Worm (Caenorhabditis elegans) whole organism, midembryonic: ENCODE measurements around the gene acl-9.

Experiments
- cog-1 ChIP-seq: sonication (generic microtip); optimal IDR thresholded peaks from 2 replicates; lab custom pipeline; 2016; ENCODE audit warnings: missing genetic modification characterization, missing compliant biosample characterization
- flt-1 ChIP-seq: fragments of 200-800 bp; sonication (Bioruptor generic); IDR thresholded peaks from 2 replicates; pipeline ENCODE4 v1.3.6; 2022; ENCODE audit warnings: missing genetic modification characterization, missing compliant biosample characterization
- klf-2 ChIP-seq: fragments of 200-800 bp; sonication (Bioruptor generic); conservative IDR thresholded peaks from 2 replicates; pipeline ENCODE4 v1.3.6; 2022; ENCODE audit warnings: missing genetic modification reagents, missing genetic modification characterization, missing compliant biosample characterization
- med-1 ChIP-seq: sonication (generic microtip); optimal IDR thresholded peaks from 2 replicates; lab custom pipeline; 2017; ENCODE audit warnings: missing genetic modification characterization, mild to moderate bottlenecking, missing compliant biosample characterization, antibody characterized with exemption, missing genetic modification reagents; ENCODE audit not compliant: insufficient read depth
- ref-1 ChIP-seq: fragments of 200-800 bp; sonication (Bioruptor generic); conservative IDR thresholded peaks from 2 replicates; pipeline ENCODE4 v1.3.6; 2022; ENCODE audit warnings: missing genetic modification reagents, missing genetic modification characterization, missing compliant biosample characterization
- tab-1 ChIP-seq: fragments of 200-800 bp; sonication (Bioruptor generic); IDR thresholded peaks from 2 replicates; pipeline ENCODE4 v1.3.6; 2022; ENCODE audit warnings: missing genetic modification characterization, missing compliant biosample characterization
- ztf-29 ChIP-seq: fragments of 200-800 bp; sonication (Bioruptor generic); IDR thresholded peaks from 2 replicates; pipeline ENCODE4 v1.3.6; 2022; ENCODE audit warnings: missing genetic modification reagents, missing genetic modification characterization, missing compliant biosample characterization

ce11 chrV:6408733-6409227 lies 44.2 kb upstream of the acl-9 start, which contains the start of gene bcf-1:
- TF ChIP-seq flt-1 (GFP tag; lab: Robert Waterston, UW) (no peak), ztf-29 (GFP tag; lab: Robert Waterston, UW) (no peak), ref-1 (GFP tag; lab: Robert Waterston, UW) (no peak), cog-1 (tag; lab: Kevin White, UChicago) (no peak), klf-2 (GFP tag; lab: Robert Waterston, UW) (no peak), tab-1 (GFP tag; lab: Robert Waterston, UW) (no peak), med-1 (GFP tag; lab: Kevin White, UChicago) (no peak)
